Fruit fly (Drosophila melanogaster): Measurements from ENCODE around the gene CG14573.

CG14573 gene

DNA sequence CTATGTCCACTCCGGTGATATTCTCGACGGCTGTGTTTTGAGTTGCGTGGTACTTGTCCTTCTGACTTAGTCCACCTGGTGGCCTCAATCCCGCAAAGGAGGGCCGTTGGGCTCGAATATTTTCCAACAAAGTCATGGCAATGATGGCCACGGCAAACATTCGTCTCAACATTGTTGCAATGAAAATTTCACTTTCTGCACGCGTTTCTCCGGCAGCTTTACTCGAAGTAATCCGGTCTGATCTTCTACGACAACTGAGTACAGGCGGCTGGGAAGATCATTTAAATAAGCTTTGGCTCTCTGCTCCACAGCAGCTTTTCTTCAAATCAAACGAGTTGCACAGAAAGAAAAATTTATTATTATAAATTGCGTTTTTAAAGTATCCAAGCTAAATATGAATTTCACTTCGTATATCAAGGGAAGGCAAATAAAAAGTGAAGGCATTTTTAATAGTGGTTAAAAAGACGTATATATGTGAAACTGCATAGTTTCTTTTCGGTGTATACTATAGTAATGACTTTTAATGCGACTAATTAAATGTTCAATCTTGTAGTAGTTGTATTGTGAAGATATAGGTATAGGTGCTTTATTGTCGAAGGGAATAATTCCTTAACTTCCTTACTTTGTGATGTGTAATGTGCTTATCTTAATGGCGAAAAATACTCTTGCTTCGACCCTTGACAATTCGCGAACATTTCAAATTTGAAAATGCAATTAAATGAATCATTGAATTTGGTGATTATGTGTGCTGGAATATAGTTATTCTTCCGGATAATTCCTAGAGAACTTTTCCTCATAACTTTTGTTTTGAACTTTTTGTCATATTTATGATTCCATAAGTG is 4.5 kb downstream of the CG14573 start, which contains the start of gene CG14567 (continued):
- TF ChIP-seq CG34422 (GFP tag; IDR thresholded peaks at IDR 0.05) (0 out of 3 replicates have a peak, but pooled peaks have one; percentile 23), pho (GFP tag; optimal IDR thresholded peaks at IDR 0.05) (no peak), CG2129 (GFP tag; IDR thresholded peaks at IDR 0.05; ENCODE audit: partially characterized antibody) (no peak), CG6254 (GFP tag; optimal IDR thresholded peaks at IDR 0.05) (no peak), CG33557 (GFP tag; optimal IDR thresholded peaks at IDR 0.05) (no peak), sug (tag; optimal IDR thresholded peaks at IDR 0.05) (no peak), zen (tag; optimal IDR thresholded peaks at IDR 0.05) (no peak), Dbx (GFP tag; IDR thresholded peaks at IDR 0.05) (no peak), CG8944 (GFP tag; optimal IDR thresholded peaks at IDR 0.05) (no peak), CG6683 (GFP tag; optimal IDR thresholded peaks at IDR 0.05) (no peak), sna (GFP tag; IDR thresholded peaks at IDR 0.05; ENCODE audit: partially characterized antibody) (no peak), MBD-R2 (GFP tag; IDR thresholded peaks at IDR 0.05) (no peak), inv (GFP tag; IDR thresholded peaks at IDR 0.05; ENCODE audit: partially characterized antibody) (no peak), CG34224 (GFP tag; IDR thresholded peaks at IDR 0.05; ENCODE audit: partially characterized antibody) (no peak), pzg (GFP tag; optimal IDR thresholded peaks at IDR 0.05) (no peak), prd (optimal IDR thresholded peaks at IDR 0.05) (no peak), prd (GFP tag; IDR thresholded peaks at IDR 0.05) (peak; percentile 51; the same call in 1 of the 3 replicates), CG12391 (tag; optimal IDR thresholded peaks at IDR 0.05) (peak; percentile 36), CG11093 (GFP tag; IDR thresholded peaks at IDR 0.05) (no peak), Eip74EF (GFP tag; optimal IDR thresholded peaks at IDR 0.05) (no peak), CG13424 (tag; optimal IDR thresholded peaks at IDR 0.05) (no peak), Fer2 (tag; optimal IDR thresholded peaks at IDR 0.05) (no peak), CG12236 (GFP tag; optimal IDR thresholded peaks at IDR 0.05) (no peak), CkIIα-i1 (GFP tag; IDR thresholded peaks at IDR 0.05) (no peak), unpg (GFP tag; optimal IDR thresholded peaks at IDR 0.05) (peak; percentile 48), vfl (GFP tag; optimal IDR thresholded peaks at IDR 0.05) (no peak), Dad (GFP tag; optimal IDR thresholded peaks at IDR 0.05) (no peak), gcm (GFP tag; optimal IDR thresholded peaks at IDR 0.05) (no peak), CG7357 (GFP tag; IDR thresholded peaks at IDR 0.05) (no peak), CG10209 (GFP tag; optimal IDR thresholded peaks at IDR 0.05) (no peak), CG34376 (GFP tag; optimal IDR thresholded peaks at IDR 0.05) (no peak), repo (GFP tag; optimal IDR thresholded peaks at IDR 0.05) (no peak), ssp (GFP tag; IDR thresholded peaks at IDR 0.05) (no peak), bigmax (GFP tag; optimal IDR thresholded peaks at IDR 0.05) (no peak), Jarid2 (GFP tag; optimal IDR thresholded peaks at IDR 0.05) (no peak), btn (GFP tag; optimal IDR thresholded peaks at IDR 0.05) (no peak), exex (tag; optimal IDR thresholded peaks at IDR 0.05) (no peak), NK7.1 (GFP tag; optimal IDR thresholded peaks at IDR 0.05) (no peak), Sry-δ (GFP tag; optimal IDR thresholded peaks at IDR 0.05) (no peak), CG10147 (GFP tag; optimal IDR thresholded peaks at IDR 0.05) (no peak), BtbVII (GFP tag; optimal IDR thresholded peaks at IDR 0.05) (no peak), CG8290 (GFP tag; optimal IDR thresholded peaks at IDR 0.05) (no peak), CG8290 (tag; optimal IDR thresholded peaks at IDR 0.05) (no peak), Doc3 (GFP tag; IDR thresholded peaks at IDR 0.05; ENCODE audit: partially characterized antibody) (no peak), Nf-YC (tag; optimal IDR thresholded peaks at IDR 0.05) (no peak), ems (GFP tag; optimal IDR thresholded peaks at IDR 0.05) (no peak), salm (tag; optimal IDR thresholded peaks at IDR 0.05) (no peak), Spps (tag; optimal IDR thresholded peaks at IDR 0.05) (no peak), CG16863 (GFP tag; optimal IDR thresholded peaks at IDR 0.05) (no peak)
